Worm (Caenorhabditis elegans) whole organism, early embryonic: ENCODE measurements around the gene C49C3.6.

Experiments used
- B0310.2 ChIP-seq: sonication (generic microtip); optimal IDR thresholded peaks from 2 replicates; lab custom pipeline; 2016; ENCODE audit warnings: mild to moderate bottlenecking, missing genetic modification characterization, missing compliant biosample characterization
- F13C5.2 ChIP-seq: sonication (generic microtip); optimal IDR thresholded peaks from 2 replicates; lab custom pipeline; 2017; ENCODE audit warnings: mild to moderate bottlenecking, missing genetic modification characterization, inconsistent platforms, missing compliant biosample characterization
- aly-1 ChIP-seq: sonication (generic microtip); optimal IDR thresholded peaks from 2 replicates; lab custom pipeline; 2016; ENCODE audit warnings: missing genetic modification characterization, missing compliant biosample characterization
- ama-1 ChIP-seq: fragments of 150-350 bp; optimal IDR thresholded peaks from 2 replicates; lab custom pipeline; 2014
- ceh-13 ChIP-seq: fragments of 200-800 bp; sonication (Bioruptor generic); optimal IDR thresholded peaks from 2 replicates; lab custom pipeline; 2018; ENCODE audit warnings: mild to moderate bottlenecking, missing genetic modification characterization, missing compliant biosample characterization
- ceh-36 ChIP-seq: sonication (generic microtip); optimal IDR thresholded peaks from 2 replicates; lab custom pipeline; 2016; ENCODE audit warnings: missing genetic modification characterization, inconsistent platforms, missing compliant biosample characterization
- ets-7 ChIP-seq: sonication (generic microtip); optimal IDR thresholded peaks from 2 replicates; lab custom pipeline; 2016; ENCODE audit warnings: missing genotype, missing genetic modification characterization, missing compliant biosample characterization
- flt-1 ChIP-seq: fragments of 200-800 bp; sonication (Bioruptor generic); IDR thresholded peaks from 2 replicates; pipeline ENCODE4 v1.3.6; 2022; ENCODE audit warnings: missing genetic modification characterization, missing compliant biosample characterization
- hmbx-1 ChIP-seq: sonication (generic microtip); optimal IDR thresholded peaks from 2 replicates; lab custom pipeline; 2016; ENCODE audit warnings: mild to moderate bottlenecking, missing genetic modification characterization, missing compliant biosample characterization
- hmg-4 ChIP-seq: fragments of 200-800 bp; sonication (Bioruptor generic); optimal IDR thresholded peaks from 2 replicates; lab custom pipeline; 2018; ENCODE audit warnings: mild to moderate bottlenecking, missing genetic modification characterization, missing compliant biosample characterization
- hnd-1 ChIP-seq: sonication (generic microtip); optimal IDR thresholded peaks from 2 replicates; lab custom pipeline; 2016; ENCODE audit warnings: missing genetic modification characterization, missing compliant biosample characterization
- pes-1 ChIP-seq: fragments of 200-800 bp; sonication (Bioruptor generic); IDR thresholded peaks from 2 replicates; pipeline ENCODE4 v1.3.6; 2022; ENCODE audit warnings: missing genetic modification reagents, missing genetic modification characterization, missing compliant biosample characterization
- scrt-1 ChIP-seq: fragments of 200-800 bp; sonication (Bioruptor generic); IDR thresholded peaks from 2 replicates; pipeline ENCODE4 v1.3.6; 2022; ENCODE audit warnings: missing genetic modification characterization, missing compliant biosample characterization
- sea-1 ChIP-seq: fragments of 200-800 bp; sonication (Bioruptor generic); conservative IDR thresholded peaks from 2 replicates; pipeline ENCODE4 v1.3.6; 2022; ENCODE audit warnings: missing genetic modification characterization, missing compliant biosample characterization
- tbx-11 ChIP-seq: fragments of 200-800 bp; sonication (Bioruptor generic); IDR thresholded peaks from 2 replicates; pipeline ENCODE4 v1.3.6; 2022; ENCODE audit warnings: missing genetic modification characterization, missing compliant biosample characterization
- tbx-37 ChIP-seq: fragments of 200-800 bp; sonication (Bioruptor generic); conservative IDR thresholded peaks from 2 replicates; pipeline ENCODE4 v1.3.6; 2022; ENCODE audit warnings: missing genetic modification reagents, missing genetic modification characterization, missing compliant biosample characterization
- tra-4 ChIP-seq: sonication (generic microtip); optimal IDR thresholded peaks from 2 replicates; lab custom pipeline; 2017; ENCODE audit warnings: missing genetic modification characterization, missing compliant biosample characterization

C49C3.6 gene

ce11 chrIV:17328834-17329233, 2.5 kb upstream of the C49C3.6 start, which contains the start of gene ceh-88:
ceh-88 (plus strand) TSS chrIV:17329188.
- TF ChIP-seq flt-1 (no peak), hmbx-1 (no peak), ets-7 (tag; lab: Kevin White, UChicago) (no peak), hmg-4 (GFP tag; lab: Kevin White, UChicago) (no peak), tra-4 (tag; lab: Kevin White, UChicago) (no peak), scrt-1 (no peak), ceh-36 (tag; lab: Kevin White, UChicago) (no peak), tbx-37 (GFP tag; lab: Robert Waterston, UW) (no peak), ceh-13 (no peak), tbx-11 (GFP tag; lab: Robert Waterston, UW) (no peak), sea-1 (no peak)

- no peak for TF ChIP-seq hmg-4 (GFP tag; lab: Kevin White, UChicago)
- no peak for TF ChIP-seq scrt-1
- no peak for TF ChIP-seq flt-1
- no peak for TF ChIP-seq ets-7 (tag; lab: Kevin White, UChicago)
- TF ChIP-seq hmbx-1 = no peak
- TF ChIP-seq ceh-13 = no peak
- TF ChIP-seq tra-4 (tag; lab: Kevin White, UChicago) = no peak
- TF ChIP-seq tbx-37 (GFP tag; lab: Robert Waterston, UW) = no peak
- no peak for TF ChIP-seq B0310.2 (tag; lab: Kevin White, UChicago)
- no peak for TF ChIP-seq pes-1 (GFP tag; lab: Robert Waterston, UW)
- TF ChIP-seq ceh-36 (tag; lab: Kevin White, UChicago) = no peak
- no peak for TF ChIP-seq sea-1
- no peak for TF ChIP-seq ama-1
- no peak for TF ChIP-seq tbx-11 (GFP tag; lab: Robert Waterston, UW)
- TF ChIP-seq F13C5.2 (tag; lab: Kevin White, UChicago) = no peak
- TF ChIP-seq aly-1 (tag; lab: Kevin White, UChicago) = no peak
- TF ChIP-seq hnd-1 (tag; lab: Kevin White, UChicago) = no peak
These were observed 934 bp downstream of the C49C3.6 start, which contains the start of gene C49C3.7 for ce11 chrIV:17332261-17332660. C49C3.7 (plus strand) TSS chrIV:17332561.

ce11 chrIV:17333542-17334281, 2.4 kb downstream of the C49C3.6 start, which contains the start of gene C49C3.15:
C49C3.15 (plus strand) TSS chrIV:17334231.
- TF ChIP-seq B0310.2 (tag; lab: Kevin White, UChicago) (no peak), sea-1 (no peak), scrt-1 (no peak), ceh-13 (no peak), tbx-11 (GFP tag; lab: Robert Waterston, UW) (no peak), ama-1 (no peak), hnd-1 (tag; lab: Kevin White, UChicago) (no peak), tra-4 (tag; lab: Kevin White, UChicago) (no peak), ets-7 (tag; lab: Kevin White, UChicago) (no peak), pes-1 (GFP tag; lab: Robert Waterston, UW) (no peak), hmbx-1 (no peak), flt-1 (no peak), F13C5.2 (tag; lab: Kevin White, UChicago) (no peak), tbx-37 (GFP tag; lab: Robert Waterston, UW) (no peak), hmg-4 (GFP tag; lab: Kevin White, UChicago) (no peak), aly-1 (tag; lab: Kevin White, UChicago) (no peak), ceh-36 (tag; lab: Kevin White, UChicago) (no peak)

ce11 chrIV:17335031-17335430, 3.7 kb downstream of the C49C3.6 start, which contains the start of gene C49C3.8:
C49C3.8 (plus strand) TSS chrIV:17335203.
- TF ChIP-seq B0310.2 (tag; lab: Kevin White, UChicago) (no peak), ceh-13 (no peak), hmg-4 (GFP tag; lab: Kevin White, UChicago) (no peak), hmbx-1 (no peak), pes-1 (GFP tag; lab: Robert Waterston, UW) (no peak), aly-1 (tag; lab: Kevin White, UChicago) (no peak), scrt-1 (no peak), ama-1 (no peak), ets-7 (tag; lab: Kevin White, UChicago) (no peak), sea-1 (no peak)

ce11 chrIV:17338920-17339510, 7.7 kb downstream of the C49C3.6 start, which contains the start of gene C49C3.10:
C49C3.10 (minus strand) TSS chrIV:17338970.
- TF ChIP-seq hmg-4 (GFP tag; lab: Kevin White, UChicago) = no peak
- TF ChIP-seq hmbx-1 = no peak
- no peak for TF ChIP-seq scrt-1
- no peak for TF ChIP-seq pes-1 (GFP tag; lab: Robert Waterston, UW)
- no peak for TF ChIP-seq aly-1 (tag; lab: Kevin White, UChicago)
- no peak for TF ChIP-seq flt-1
- TF ChIP-seq ceh-13 = no peak
- no peak for TF ChIP-seq ama-1
- TF ChIP-seq ceh-36 (tag; lab: Kevin White, UChicago) = no peak
- no peak for TF ChIP-seq tra-4 (tag; lab: Kevin White, UChicago)
- TF ChIP-seq hnd-1 (tag; lab: Kevin White, UChicago) = no peak
- TF ChIP-seq sea-1 = no peak
- TF ChIP-seq tbx-11 (GFP tag; lab: Robert Waterston, UW) = no peak
- TF ChIP-seq tbx-37 (GFP tag; lab: Robert Waterston, UW) = no peak
- TF ChIP-seq F13C5.2 (tag; lab: Kevin White, UChicago) = no peak
- no peak for TF ChIP-seq B0310.2 (tag; lab: Kevin White, UChicago)
- no peak for TF ChIP-seq ets-7 (tag; lab: Kevin White, UChicago)

ce11 chrIV:17341033-17341432, 9.7 kb downstream of the C49C3.6 start:
- TF ChIP-seq ceh-13 (no peak), tbx-11 (GFP tag; lab: Robert Waterston, UW) (no peak), pes-1 (GFP tag; lab: Robert Waterston, UW) (no peak), ceh-36 (tag; lab: Kevin White, UChicago) (no peak), flt-1 (no peak), hmbx-1 (no peak), aly-1 (tag; lab: Kevin White, UChicago) (no peak), ets-7 (tag; lab: Kevin White, UChicago) (no peak), scrt-1 (no peak), B0310.2 (tag; lab: Kevin White, UChicago) (no peak), hmg-4 (GFP tag; lab: Kevin White, UChicago) (no peak), F13C5.2 (tag; lab: Kevin White, UChicago) (no peak), tbx-37 (GFP tag; lab: Robert Waterston, UW) (no peak), tra-4 (tag; lab: Kevin White, UChicago) (no peak), hnd-1 (tag; lab: Kevin White, UChicago) (no peak), sea-1 (no peak), ama-1 (no peak)
